Fruit fly (Drosophila melanogaster): ENCODE results near the gene ringer.

ringer gene

DNA sequence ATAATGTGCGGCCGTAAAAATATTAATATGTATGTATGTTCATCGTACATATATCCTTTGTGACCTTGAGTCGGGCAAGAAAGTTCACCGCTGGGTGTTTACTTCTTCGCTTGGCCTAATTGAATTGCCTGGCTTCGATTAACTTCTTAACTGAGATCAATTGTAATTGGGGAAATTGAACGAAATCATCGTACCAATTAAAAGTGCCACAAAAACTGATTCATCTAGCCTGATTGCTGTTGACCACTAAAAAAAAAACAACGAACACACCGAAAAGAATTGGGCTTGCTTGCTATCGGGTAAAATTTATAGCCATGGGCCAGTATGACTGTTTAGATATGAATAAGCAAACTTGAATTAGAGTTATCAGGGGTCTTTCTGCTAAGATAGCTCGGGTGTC, 43.0 kb upstream of the ringer start (continued):
- TF ChIP-seq vfl (GFP tag; optimal IDR thresholded peaks at IDR 0.05) (no peak), unc-4 (GFP tag; IDR thresholded peaks at IDR 0.05; ENCODE audit: partially characterized antibody) (no peak), CG2199 (GFP tag; IDR thresholded peaks at IDR 0.05) (peak; percentile 77; the same call in 1 of the 3 replicates), Spps (tag; optimal IDR thresholded peaks at IDR 0.05) (no peak), toy (GFP tag; IDR thresholded peaks at IDR 0.05) (no peak), chif (GFP tag; optimal IDR thresholded peaks at IDR 0.05) (no peak), klu (GFP tag; IDR thresholded peaks at IDR 0.05) (no peak), fu2 (GFP tag; optimal IDR thresholded peaks at IDR 0.05) (no peak), dati (GFP tag; IDR thresholded peaks at IDR 0.05) (no peak), z (GFP tag; IDR thresholded peaks at IDR 0.05) (no peak), gsb-n (tag; optimal IDR thresholded peaks at IDR 0.05) (no peak), Opbp (GFP tag; IDR thresholded peaks at IDR 0.05; ENCODE audit: partially characterized antibody) (no peak), luna (GFP tag; optimal IDR thresholded peaks at IDR 0.05) (no peak), pfk (GFP tag; optimal IDR thresholded peaks at IDR 0.05) (no peak), CG18764 (GFP tag; optimal IDR thresholded peaks at IDR 0.05) (no peak), Dip2 (GFP tag; IDR thresholded peaks at IDR 0.05) (no peak), Doc2 (GFP tag; IDR thresholded peaks at IDR 0.05) (no peak), CG14710 (tag; optimal IDR thresholded peaks at IDR 0.05) (no peak), so (GFP tag; IDR thresholded peaks at IDR 0.05) (no peak), Gsc (GFP tag; IDR thresholded peaks at IDR 0.05) (no peak), Fer1 (GFP tag; optimal IDR thresholded peaks at IDR 0.05) (no peak), CoRest (tag; optimal IDR thresholded peaks at IDR 0.05) (no peak), CG14014 (GFP tag; IDR thresholded peaks at IDR 0.05) (no peak), CG17829 (tag; optimal IDR thresholded peaks at IDR 0.05) (no peak), sob (GFP tag; IDR thresholded peaks at IDR 0.05) (peak; percentile 15; the same call in 1 of the 2 replicates), pho (GFP tag; optimal IDR thresholded peaks at IDR 0.05) (no peak), Adf1 (GFP tag; IDR thresholded peaks at IDR 0.05) (no peak), sens (GFP tag) (peak; percentile 52), Hey (tag; optimal IDR thresholded peaks at IDR 0.05) (no peak), Hmx (GFP tag; optimal IDR thresholded peaks at IDR 0.05) (no peak), exex (tag; optimal IDR thresholded peaks at IDR 0.05) (peak; percentile 49), Xbp1 (GFP tag; optimal IDR thresholded peaks at IDR 0.05) (no peak), ind (GFP tag; optimal IDR thresholded peaks at IDR 0.05) (no peak), CkIIα-i1 (GFP tag; IDR thresholded peaks at IDR 0.05) (no peak), bowl (GFP tag; IDR thresholded peaks at IDR 0.05) (no peak), lola (GFP tag; optimal IDR thresholded peaks at IDR 0.05) (no peak), Mad (GFP tag; optimal IDR thresholded peaks at IDR 0.05) (no peak), Bteb2 (GFP tag; optimal IDR thresholded peaks at IDR 0.05) (no peak), bbx (GFP tag; IDR thresholded peaks at IDR 0.05; ENCODE audit: partially characterized antibody) (peak; percentile 39; the same call in 1 of the 2 replicates), gt (GFP tag; IDR thresholded peaks at IDR 0.05) (no peak), mirr (GFP tag; optimal IDR thresholded peaks at IDR 0.05) (peak; percentile 24), danr (GFP tag; IDR thresholded peaks at IDR 0.05) (no peak), Nf-YA (GFP tag; IDR thresholded peaks at IDR 0.05) (no peak), CG15514 (GFP tag; optimal IDR thresholded peaks at IDR 0.05) (peak; percentile 9), CG10565 (GFP tag; optimal IDR thresholded peaks at IDR 0.05) (no peak)

Data from whole organism, embryonic.